Fruit fly (Drosophila melanogaster): ENCODE data around the gene CG7920.

The CG7920 gene

dm6 chr3R:30004648-30005047 lies 10.4 kb downstream of the CG7920 start, which contains the start of the genes Nlp and Nph (continued):
- TF ChIP-seq CG2202 (tag; optimal IDR thresholded peaks at IDR 0.05) (no peak), al (GFP tag; IDR thresholded peaks at IDR 0.05) (no peak), Aef1 (GFP tag; IDR thresholded peaks at IDR 0.05) (no peak), zen2 (GFP tag; IDR thresholded peaks at IDR 0.05; ENCODE audit: partially characterized antibody) (peak; percentile 85; the same call in 2 of the 3 replicates), CG12155 (GFP tag; optimal IDR thresholded peaks at IDR 0.05) (peak; percentile 47), bowl (GFP tag; IDR thresholded peaks at IDR 0.05) (no peak), CG13287 (GFP tag; IDR thresholded peaks at IDR 0.05; ENCODE audit: partially characterized antibody) (peak; percentile 95), repo (GFP tag; optimal IDR thresholded peaks at IDR 0.05) (no peak), Fer3 (tag; optimal IDR thresholded peaks at IDR 0.05) (no peak), cg (GFP tag; optimal IDR thresholded peaks at IDR 0.05) (no peak), bbx (GFP tag; IDR thresholded peaks at IDR 0.05; ENCODE audit: partially characterized antibody) (peak; percentile 76), az2 (GFP tag; optimal IDR thresholded peaks at IDR 0.05) (no peak), CG7987 (GFP tag; optimal IDR thresholded peaks at IDR 0.05) (no peak), ssp (GFP tag; IDR thresholded peaks at IDR 0.05) (no peak), so (GFP tag; IDR thresholded peaks at IDR 0.05) (no peak), CG2889 (GFP tag; IDR thresholded peaks at IDR 0.05) (no peak), cas (GFP tag; IDR thresholded peaks at IDR 0.05) (no peak), maf-S (GFP tag; optimal IDR thresholded peaks at IDR 0.05) (no peak), CG15696 (tag; optimal IDR thresholded peaks at IDR 0.05) (no peak), Bgb (GFP tag; IDR thresholded peaks at IDR 0.05; ENCODE audit: partially characterized antibody) (peak; percentile 84), Stat92E (GFP tag; optimal IDR thresholded peaks at IDR 0.05) (no peak), CG5245 (GFP tag; optimal IDR thresholded peaks at IDR 0.05) (no peak), CG10267 (tag; optimal IDR thresholded peaks at IDR 0.05) (peak; percentile 63), psq (GFP tag; optimal IDR thresholded peaks at IDR 0.05) (no peak), CG10543 (GFP tag; optimal IDR thresholded peaks at IDR 0.05) (no peak), Xbp1 (GFP tag; optimal IDR thresholded peaks at IDR 0.05) (peak; percentile 35), pan (optimal IDR thresholded peaks at IDR 0.05) (no peak), pan (GFP tag; optimal IDR thresholded peaks at IDR 0.05 in 1 of 2, IDR thresholded peaks at IDR 0.05 in 1 of 2) (no peak), MESR4 (GFP tag; optimal IDR thresholded peaks at IDR 0.05) (peak; percentile 29), Eip74EF (GFP tag; optimal IDR thresholded peaks at IDR 0.05) (no peak), CG11093 (GFP tag; IDR thresholded peaks at IDR 0.05) (no peak), CG10147 (GFP tag; optimal IDR thresholded peaks at IDR 0.05) (no peak), CG6175 (GFP tag; IDR thresholded peaks at IDR 0.05) (no peak), chinmo (GFP tag; IDR thresholded peaks at IDR 0.05; ENCODE audit: partially characterized antibody) (peak; percentile 74; the same call in 1 of the 4 replicates), Pdp1 (GFP tag; optimal IDR thresholded peaks at IDR 0.05) (peak; percentile 11 to 19), shn (GFP tag; optimal IDR thresholded peaks at IDR 0.05) (no peak), CG32532 (GFP tag; IDR thresholded peaks at IDR 0.05) (peak; percentile 43; the same call in 1 of the 2 replicates), schlank (tag; optimal IDR thresholded peaks at IDR 0.05) (no peak), CG9797 (GFP tag; optimal IDR thresholded peaks at IDR 0.05) (peak; percentile 61), gfzf (GFP tag; optimal IDR thresholded peaks at IDR 0.05) (peak; percentile 26), CG6654 (GFP tag; optimal IDR thresholded peaks at IDR 0.05) (no peak), CG9932 (GFP tag; IDR thresholded peaks at IDR 0.05) (peak; percentile 54), sisA (GFP tag; IDR thresholded peaks at IDR 0.05) (no peak), CG2116 (GFP tag; optimal IDR thresholded peaks at IDR 0.05) (peak; percentile 93), CG10979 (tag; optimal IDR thresholded peaks at IDR 0.05) (peak; percentile 15), NK7.1 (GFP tag; optimal IDR thresholded peaks at IDR 0.05) (no peak), CG4328 (GFP tag; optimal IDR thresholded peaks at IDR 0.05) (no peak), Atf-2 (GFP tag; optimal IDR thresholded peaks at IDR 0.05) (no peak), CG10366 (GFP tag; IDR thresholded peaks at IDR 0.05) (no peak), gt (GFP tag; IDR thresholded peaks at IDR 0.05) (no peak), tx (GFP tag; optimal IDR thresholded peaks at IDR 0.05) (no peak)
